Worm (Caenorhabditis elegans): ENCODE data around the gene F17H10.2.

F17H10.2 gene

DNA sequence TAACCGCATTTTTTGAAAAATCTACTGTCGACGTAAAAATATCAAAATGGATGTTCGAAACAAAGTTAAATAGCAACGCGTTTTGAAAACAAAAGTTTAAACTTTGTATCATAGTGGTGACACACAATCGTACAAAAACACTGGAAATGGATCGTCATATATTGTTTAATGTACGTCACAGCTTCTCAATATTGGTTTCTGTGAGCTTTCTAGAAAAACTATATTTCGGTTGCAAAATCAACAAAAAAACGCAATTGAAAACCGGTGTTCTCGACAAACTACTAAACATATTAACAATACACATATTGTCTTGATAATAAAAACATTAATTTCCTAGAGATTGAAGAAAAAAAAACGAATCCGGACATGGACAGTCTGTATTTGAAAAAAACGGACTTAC, 13.2 kb upstream of the F17H10.2 start, which contains the start of gene R03G8.6:
R03G8.6 (minus strand) TSS at position 101 of the 400 bp plus-strand sequence.
- TF ChIP-seq ceh-90 (tag; optimal IDR thresholded peaks at IDR 0.05) (no peak), efl-1 (optimal IDR thresholded peaks at IDR 0.05) (no peak), efl-1 (GFP tag; optimal IDR thresholded peaks at IDR 0.05 in 1 of 2) (peak in 1 of 2 experiments; percentile 46)

DNA sequence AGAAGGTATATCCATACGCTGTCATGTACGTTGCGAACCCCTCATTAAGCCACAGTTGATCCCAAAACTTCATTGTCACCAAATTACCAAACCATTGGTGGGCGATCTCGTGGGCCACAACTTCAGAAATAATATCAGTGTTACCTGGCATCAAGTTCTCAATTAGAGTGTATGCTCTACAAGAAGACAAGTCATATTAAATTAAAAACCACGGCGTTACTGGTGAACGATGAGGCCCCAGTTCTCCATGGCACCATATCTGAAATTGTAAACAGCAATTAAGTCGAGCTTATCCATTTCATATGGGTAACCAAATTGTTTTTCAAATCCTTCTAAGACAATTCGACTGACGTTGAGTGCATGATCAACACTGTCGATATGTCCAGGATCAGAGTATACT, 10.7 kb upstream of the F17H10.2 start:
- no peak for TF ChIP-seq ceh-63 (GFP tag; optimal IDR thresholded peaks at IDR 0.05)
- TF ChIP-seq tlp-1 (tag; optimal IDR thresholded peaks at IDR 0.05) = no peak
- no peak for TF ChIP-seq lsy-2 (tag; optimal IDR thresholded peaks at IDR 0.05)
- no peak for TF ChIP-seq lin-13 (GFP tag; optimal IDR thresholded peaks at IDR 0.05)
- TF ChIP-seq unc-86 (tag; optimal IDR thresholded peaks at IDR 0.05) = no peak
- TF ChIP-seq elt-2 (tag; optimal IDR thresholded peaks at IDR 0.05) = no peak
- TF ChIP-seq aly-2 (tag; optimal IDR thresholded peaks at IDR 0.05) = no peak
- no peak for TF ChIP-seq egl-13 (tag; optimal IDR thresholded peaks at IDR 0.05)
- TF ChIP-seq swsn-7 (tag; optimal IDR thresholded peaks at IDR 0.05) = no peak

DNA sequence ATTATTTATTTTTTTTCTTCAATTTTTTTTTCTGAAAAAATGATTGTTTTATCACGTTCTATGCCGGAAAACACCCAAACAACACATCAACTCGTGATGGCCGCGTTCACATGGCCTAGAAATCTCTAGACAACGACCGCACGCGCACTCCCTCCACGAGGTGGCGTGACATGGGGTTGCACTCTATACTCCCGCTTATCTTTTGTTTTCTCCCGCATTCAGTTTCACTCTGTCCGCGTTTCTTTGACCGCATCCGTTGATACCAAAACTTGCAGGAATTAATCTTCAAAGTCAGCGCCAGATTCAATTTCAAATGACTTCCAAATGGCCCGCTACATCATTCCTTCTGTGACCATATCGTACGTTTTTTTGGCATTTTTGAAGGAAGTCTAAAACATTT, 8.6 kb upstream of the F17H10.2 start, which contains the start of gene F17H10.1:
F17H10.1 (plus strand) TSS at position 276 of the 400 bp plus-strand sequence.
- TF ChIP-seq tbx-2 (tag; optimal IDR thresholded peaks at IDR 0.05) (peak; percentile 72), hlh-4 (tag; optimal IDR thresholded peaks at IDR 0.05) (no peak), nhr-28 (tag; optimal IDR thresholded peaks at IDR 0.05) (no peak), efl-1 (optimal IDR thresholded peaks at IDR 0.05) (peak in 1 of 2 experiments; percentile 18), efl-1 (GFP tag; optimal IDR thresholded peaks at IDR 0.05 in 1 of 2) (peak; percentile 17 to 89), fkh-10 (GFP tag; optimal IDR thresholded peaks at IDR 0.05) (no peak), unc-130 (tag; optimal IDR thresholded peaks at IDR 0.05) (peak; percentile 86), aha-1 (tag; optimal IDR thresholded peaks at IDR 0.05) (no peak), elt-2 (tag; optimal IDR thresholded peaks at IDR 0.05) (peak; percentile 90), C16A3.4 (tag; optimal IDR thresholded peaks at IDR 0.05) (peak; percentile 69), efl-3 (GFP tag; optimal IDR thresholded peaks at IDR 0.05) (no peak), unc-62 (GFP tag; optimal IDR thresholded peaks at IDR 0.05) (no peak), zip-4 (GFP tag; optimal IDR thresholded peaks at IDR 0.05) (no peak), ama-1 (optimal IDR thresholded peaks at IDR 0.05) (no peak), snu-23 (GFP tag; optimal IDR thresholded peaks at IDR 0.05) (peak; percentile 90), irx-1 (tag; optimal IDR thresholded peaks at IDR 0.05) (peak; percentile 33), snpc-4 (tag; optimal IDR thresholded peaks at IDR 0.05) (peak; percentile 3), fkh-8 (tag; optimal IDR thresholded peaks at IDR 0.05) (peak; percentile 44), pag-3 (tag; optimal IDR thresholded peaks at IDR 0.05; ENCODE audit: borderline replicate concordance, insufficient read depth) (peak; percentile 28), nhr-20 (tag; optimal IDR thresholded peaks at IDR 0.05) (peak; percentile 93), mep-1 (tag; optimal IDR thresholded peaks at IDR 0.05) (peak; percentile 86), sox-4 (tag; optimal IDR thresholded peaks at IDR 0.05) (peak; percentile 18), lir-3 (tag; optimal IDR thresholded peaks at IDR 0.05; ENCODE audit: poor library complexity) (peak; percentile 71), nhr-11 (tag; optimal IDR thresholded peaks at IDR 0.05) (no peak), elt-3 (tag; optimal IDR thresholded peaks at IDR 0.05) (peak in 5 of 6 experiments; percentile 30 to 95 (median 65)), ceh-63 (GFP tag; optimal IDR thresholded peaks at IDR 0.05) (no peak), skn-1 (tag; optimal IDR thresholded peaks at IDR 0.05) (peak; percentile 55), blmp-1 (tag; optimal IDR thresholded peaks at IDR 0.05) (peak; percentile 97), lsy-2 (tag; optimal IDR thresholded peaks at IDR 0.05) (peak in 1 of 2 experiments; percentile 56), ceh-82 (tag; optimal IDR thresholded peaks at IDR 0.05) (peak in 2 of 3 experiments; percentile 12 to 69), nhr-90 (tag; optimal IDR thresholded peaks at IDR 0.05; ENCODE audit: poor library complexity) (peak; percentile 85), mdl-1 (tag; optimal IDR thresholded peaks at IDR 0.05) (peak; percentile 28 to 98), ztf-4 (tag; optimal IDR thresholded peaks at IDR 0.05) (peak; percentile 38), ceh-88 (GFP tag; IDR thresholded peaks at IDR 0.05) (0 out of 2 replicates have a peak, but pooled peaks have one; percentile 18), egl-13 (tag; optimal IDR thresholded peaks at IDR 0.05) (no peak), nhr-77 (tag; optimal IDR thresholded peaks at IDR 0.05) (no peak), nhr-85 (tag) (peak; percentile 90), lin-13 (GFP tag; optimal IDR thresholded peaks at IDR 0.05) (peak; percentile 67), nhr-12 (tag; optimal IDR thresholded peaks at IDR 0.05) (no peak), nhr-19 (GFP tag; conservative IDR thresholded peaks at IDR 0.05) (peak; percentile 84), rnt-1 (tag; optimal IDR thresholded peaks at IDR 0.05) (peak; percentile 91), lin-14 (GFP tag; optimal IDR thresholded peaks at IDR 0.05) (peak; percentile 95), ceh-90 (tag; optimal IDR thresholded peaks at IDR 0.05) (peak; percentile 31), dpl-1 (GFP tag; optimal IDR thresholded peaks at IDR 0.05) (peak; percentile 17 to 47 (median 42))
